Fruit fly (Drosophila melanogaster): ENCODE results near the gene Srp54k.

The Srp54k gene

dm6 chr3L:5154917-5155613 lies 2.6 kb downstream of the Srp54k start (continued):
- peak; percentile 81 for TF ChIP-seq dmrt99B (tag; optimal IDR thresholded peaks at IDR 0.05)
- 0 out of 2 replicates have a peak, but pooled peaks have one; percentile 17 for TF ChIP-seq dan (GFP tag; IDR thresholded peaks at IDR 0.05)
- TF ChIP-seq jigr1 (GFP tag; IDR thresholded peaks at IDR 0.05): peak; percentile 61; the same call in 1 of the 3 replicates
- TF ChIP-seq usp (GFP tag; optimal IDR thresholded peaks at IDR 0.05): no peak
- TF ChIP-seq ERR (GFP tag; optimal IDR thresholded peaks at IDR 0.05): peak; percentile 74
- TF ChIP-seq chinmo (GFP tag; IDR thresholded peaks at IDR 0.05; ENCODE audit: partially characterized antibody): no peak
- TF ChIP-seq br (optimal IDR thresholded peaks at IDR 0.05): no peak
- no peak for TF ChIP-seq nau (GFP tag; optimal IDR thresholded peaks at IDR 0.05)
- no peak for TF ChIP-seq cad (GFP tag; optimal IDR thresholded peaks at IDR 0.05)
- TF ChIP-seq corto (GFP tag; optimal IDR thresholded peaks at IDR 0.05): no peak
- TF ChIP-seq tio (GFP tag; optimal IDR thresholded peaks at IDR 0.05): no peak
- TF ChIP-seq mld (GFP tag; IDR thresholded peaks at IDR 0.05; ENCODE audit: partially characterized antibody): no peak
- peak; percentile 30 for TF ChIP-seq Mes4 (GFP tag; optimal IDR thresholded peaks at IDR 0.05)
- TF ChIP-seq Atf6 (GFP tag; IDR thresholded peaks at IDR 0.05): peak; percentile 86
- no peak for TF ChIP-seq hth (optimal IDR thresholded peaks at IDR 0.05)
- TF ChIP-seq CG2120 (GFP tag; optimal IDR thresholded peaks at IDR 0.05): peak; percentile 91
- peak; percentile 70 for TF ChIP-seq org-1 (GFP tag; optimal IDR thresholded peaks at IDR 0.05)
- 0 out of 2 replicates have a peak, but pooled peaks have one; percentile 36 for TF ChIP-seq gt (GFP tag; IDR thresholded peaks at IDR 0.05)
- TF ChIP-seq CG1792 (GFP tag; optimal IDR thresholded peaks at IDR 0.05): peak; percentile 35
- no peak for TF ChIP-seq CG17186 (GFP tag; optimal IDR thresholded peaks at IDR 0.05)
- no peak for TF ChIP-seq Stat92E (GFP tag; optimal IDR thresholded peaks at IDR 0.05)
- no peak for TF ChIP-seq Med (GFP tag)
- peak; percentile 88 for TF ChIP-seq tgo (GFP tag; IDR thresholded peaks at IDR 0.05)
- no peak for TF ChIP-seq otp (GFP tag; IDR thresholded peaks at IDR 0.05)
- peak; percentile 83 for TF ChIP-seq CG14014 (GFP tag; IDR thresholded peaks at IDR 0.05)
- TF ChIP-seq BEAF-32 (GFP tag; optimal IDR thresholded peaks at IDR 0.05): no peak
- TF ChIP-seq unpg (GFP tag; optimal IDR thresholded peaks at IDR 0.05): no peak
- TF ChIP-seq CG17328 (GFP tag; IDR thresholded peaks at IDR 0.05): peak; percentile 78
- peak; percentile 36 for TF ChIP-seq CG10462 (GFP tag; optimal IDR thresholded peaks at IDR 0.05)
- peak in 1 of 2 experiments; percentile 32 for TF ChIP-seq Eip74EF (GFP tag; optimal IDR thresholded peaks at IDR 0.05)
- TF ChIP-seq ewg (GFP tag; optimal IDR thresholded peaks at IDR 0.05): peak; percentile 42
- 0 out of 2 replicates have a peak, but pooled peaks have one; percentile 39 for TF ChIP-seq sim (GFP tag; IDR thresholded peaks at IDR 0.05)
- TF ChIP-seq Scr (GFP tag; IDR thresholded peaks at IDR 0.05; ENCODE audit: partially characterized antibody): no peak
- TF ChIP-seq CG3407 (GFP tag; optimal IDR thresholded peaks at IDR 0.05): peak; percentile 61
- TF ChIP-seq CG11093 (GFP tag; IDR thresholded peaks at IDR 0.05): peak; percentile 55; the same call in 1 of the 3 replicates
- no peak for TF ChIP-seq Sry-β (GFP tag; optimal IDR thresholded peaks at IDR 0.05)
- TF ChIP-seq Hmr (GFP tag; optimal IDR thresholded peaks at IDR 0.05): peak; percentile 89
- TF ChIP-seq Antp (GFP tag; optimal IDR thresholded peaks at IDR 0.05): peak; percentile 75
- peak; percentile 17 for TF ChIP-seq CG3995 (GFP tag; optimal IDR thresholded peaks at IDR 0.05)
- TF ChIP-seq CG32772 (GFP tag; IDR thresholded peaks at IDR 0.05): no peak; the same call in 1 of the 2 replicates
- TF ChIP-seq bab2 (GFP tag; optimal IDR thresholded peaks at IDR 0.05): peak; percentile 69
- peak; percentile 9 for TF ChIP-seq fd64A (GFP tag; optimal IDR thresholded peaks at IDR 0.05)
- peak; percentile 73 for TF ChIP-seq CG8388 (GFP tag; optimal IDR thresholded peaks at IDR 0.05)
- TF ChIP-seq CG6683 (GFP tag; optimal IDR thresholded peaks at IDR 0.05): peak; percentile 76
- TF ChIP-seq CG17568 (GFP tag; optimal IDR thresholded peaks at IDR 0.05): no peak
- TF ChIP-seq ATbp (GFP tag; optimal IDR thresholded peaks at IDR 0.05): peak; percentile 70
- peak in 1 of 2 experiments; percentile 80 for TF ChIP-seq bsh (GFP tag; optimal IDR thresholded peaks at IDR 0.05)
- no peak for TF ChIP-seq Doc3 (GFP tag; IDR thresholded peaks at IDR 0.05; ENCODE audit: partially characterized antibody)
- no peak for TF ChIP-seq CG11504 (tag; optimal IDR thresholded peaks at IDR 0.05)

Measured in whole organism, embryonic.